Fruit fly (Drosophila melanogaster) whole organism, embryonic: ENCODE measurements around the gene CG42445.
A peak's percentile ranks its signal among the peaks of the same experiment; 100 is the strongest.

Source experiments
- Bgb ChIP-seq: fragments of 200-800 bp; sonication (Bioruptor generic); IDR thresholded peaks from 2 replicates; pipeline ENCODE4 v1.3.6; 2022; ENCODE audit warnings: missing biosample characterization, missing genetic modification characterization; ENCODE audit not compliant: partially characterized antibody
- CG1024 ChIP-seq: fragments of 200-800 bp; sonication (Bioruptor generic); IDR thresholded peaks from 2 replicates; pipeline ENCODE4 v1.3.6; 2022; ENCODE audit warnings: missing biosample characterization, missing genetic modification characterization
- CG1233 ChIP-seq: fragments of 200-800 bp; sonication (Bioruptor generic); optimal IDR thresholded peaks from 4 replicates; lab custom pipeline; 2018; ENCODE audit warnings: missing biosample characterization, mild to moderate bottlenecking, missing genetic modification characterization
- CG16779 ChIP-seq: fragments of 200-800 bp; sonication (Bioruptor generic); IDR thresholded peaks from 2 replicates; pipeline ENCODE4 v1.3.6; 2022; ENCODE audit warnings: missing biosample characterization, missing genetic modification characterization
- dan ChIP-seq: fragments of 200-800 bp; sonication (Bioruptor generic); IDR thresholded peaks from 2 replicates; pipeline ENCODE4 v1.3.6; 2022; ENCODE audit warnings: missing biosample characterization, missing genetic modification characterization
- gsb ChIP-seq: fragments of 200-800 bp; sonication (Bioruptor generic); IDR thresholded peaks from 2 replicates; pipeline ENCODE4 v1.3.6; 2022; ENCODE audit warnings: missing biosample characterization, missing genetic modification characterization
- insv ChIP-seq, 2 experiments: fragments of 200-800 bp; sonication (Bioruptor generic); optimal IDR thresholded peaks; 3 replicates each; lab custom pipeline; 2016 to 2018; ENCODE audit warnings: missing biosample characterization in 2 of 2, missing genetic modification characterization in 2 of 2
- lola ChIP-seq, 3 experiments: fragments of >200 bp in 2 of 3; fragments of 200-800 bp in 1 of 3; sonication (Bioruptor generic) in 1 of 3; optimal IDR thresholded peaks; 2 replicates each; lab custom pipeline; 2017 to 2019; ENCODE audit warnings: missing biosample characterization in 3 of 3, missing genetic modification characterization in 3 of 3, mild to moderate bottlenecking in 1 of 3, moderate library complexity in 1 of 3
- org-1 ChIP-seq: fragments of 200-800 bp; sonication (Bioruptor generic); optimal IDR thresholded peaks from 2 replicates; lab custom pipeline; 2017; ENCODE audit warnings: missing biosample characterization, missing genetic modification characterization
- slou ChIP-seq: fragments of 200-800 bp; sonication (Bioruptor generic); optimal IDR thresholded peaks from 3 replicates; lab custom pipeline; 2016; ENCODE audit warnings: missing biosample characterization, missing genetic modification characterization
- stwl ChIP-seq: fragments of 200-800 bp; sonication (Bioruptor generic); optimal IDR thresholded peaks from 3 replicates; lab custom pipeline; 2018; ENCODE audit warnings: missing biosample characterization, mild to moderate bottlenecking, missing genetic modification characterization, moderate library complexity
- sug ChIP-seq: fragments of 200-800 bp; optimal IDR thresholded peaks from 2 replicates; lab custom pipeline; 2019; ENCODE audit warnings: missing biosample characterization, mild to moderate bottlenecking, missing genetic modification characterization, moderate library complexity
- vnd ChIP-seq: fragments of 200-800 bp; sonication (Bioruptor generic); IDR thresholded peaks from 3 replicates; pipeline ENCODE4 v1.3.6; 2022; ENCODE audit warnings: missing biosample characterization, missing genetic modification characterization; ENCODE audit not compliant: partially characterized antibody

- TF ChIP-seq stwl (tag; lab: Kevin White, UChicago), result peak; percentile 60
- TF ChIP-seq Bgb, result peak; percentile 56
- no peak for TF ChIP-seq vnd (GFP tag; lab: Robert Waterston, UW)
- TF ChIP-seq insv (GFP tag; optimal IDR thresholded peaks at IDR 0.05; lab: Kevin White, UChicago), result peak in 1 of 2 experiments; percentile 26
- TF ChIP-seq slou, result no peak
- TF ChIP-seq gsb (GFP tag; lab: Robert Waterston, UW), result no peak
- TF ChIP-seq CG16779, result no peak
- TF ChIP-seq sug (tag; lab: Kevin White, UChicago), result peak; percentile 34
- TF ChIP-seq org-1, result no peak
- no peak for TF ChIP-seq dan (GFP tag; lab: Robert Waterston, UW)
- no peak for TF ChIP-seq CG1233
- no peak for TF ChIP-seq lola (GFP tag; optimal IDR thresholded peaks at IDR 0.05; lab: Kevin White, UChicago)
- no peak for TF ChIP-seq CG1024
Measured at dm6 chr3L:8121590-8121989, 37.1 kb downstream of the CG42445 start, which contains the start of gene ldbr.
